Worm (Caenorhabditis elegans): ENCODE measurements around the gene nfya-1.

Gene nfya-1

ce11 chrX:11946788-11947463 is at the start of gene nfya-1:
TSS of gene nfya-1 (minus strand) at chrX:11946838.
- TF ChIP-seq sox-4 (tag; optimal IDR thresholded peaks at IDR 0.05) (no peak), C08G9.2 (tag; optimal IDR thresholded peaks at IDR 0.05) (no peak), ceh-6 (GFP tag; optimal IDR thresholded peaks at IDR 0.05) (no peak), pha-2 (tag; optimal IDR thresholded peaks at IDR 0.05) (no peak), lin-11 (tag; optimal IDR thresholded peaks at IDR 0.05) (no peak), F13H6.1 (tag; optimal IDR thresholded peaks at IDR 0.05) (no peak), hlh-8 (tag; optimal IDR thresholded peaks at IDR 0.05) (no peak), unc-55 (GFP tag; optimal IDR thresholded peaks at IDR 0.05) (no peak), fkh-6 (tag; optimal IDR thresholded peaks at IDR 0.05) (no peak), gmeb-2 (tag; optimal IDR thresholded peaks at IDR 0.05) (no peak), syd-9 (tag; optimal IDR thresholded peaks at IDR 0.05) (no peak), ceh-31 (tag; optimal IDR thresholded peaks at IDR 0.05) (peak; percentile 37), ceh-14 (tag; optimal IDR thresholded peaks at IDR 0.05) (no peak), ceh-22 (tag; optimal IDR thresholded peaks at IDR 0.05) (no peak), ttx-3 (tag; optimal IDR thresholded peaks at IDR 0.05) (no peak), T23F11.4 (GFP tag; optimal IDR thresholded peaks at IDR 0.05) (no peak), sdc-2 (tag; optimal IDR thresholded peaks at IDR 0.05) (peak; percentile 71), ceh-9 (tag; optimal IDR thresholded peaks at IDR 0.05) (no peak), unc-86 (tag; optimal IDR thresholded peaks at IDR 0.05) (no peak), hlh-6 (tag; optimal IDR thresholded peaks at IDR 0.05) (no peak), K02D7.2 (tag; optimal IDR thresholded peaks at IDR 0.05) (no peak), tbx-2 (tag; optimal IDR thresholded peaks at IDR 0.05) (peak; percentile 1), sox-2 (GFP tag; IDR thresholded peaks at IDR 0.05) (no peak), nhr-232 (tag; optimal IDR thresholded peaks at IDR 0.05) (no peak), ceh-48 (tag; optimal IDR thresholded peaks at IDR 0.05) (peak; percentile 84), pat-9 (tag; optimal IDR thresholded peaks at IDR 0.05) (no peak), ets-4 (tag; optimal IDR thresholded peaks at IDR 0.05) (no peak), unc-42 (tag; optimal IDR thresholded peaks at IDR 0.05) (peak; percentile 3), pros-1 (tag; optimal IDR thresholded peaks at IDR 0.05) (no peak), C38D4.7 (GFP tag; optimal IDR thresholded peaks at IDR 0.05) (no peak), nfya-1 (tag; optimal IDR thresholded peaks at IDR 0.05) (no peak), rnt-1 (tag; optimal IDR thresholded peaks at IDR 0.05) (peak; percentile 30), fkh-10 (GFP tag; optimal IDR thresholded peaks at IDR 0.05) (no peak), odd-2 (tag; optimal IDR thresholded peaks at IDR 0.05) (no peak), zip-5 (tag; optimal IDR thresholded peaks at IDR 0.05) (no peak), ztf-16 (tag; optimal IDR thresholded peaks at IDR 0.05) (no peak)

ce11 chrX:11994484-11994883 is 47.8 kb upstream of the nfya-1 start, which contains the start of gene C49F5.7:
TSS of gene C49F5.7 (plus strand) at chrX:11994784.
- TF ChIP-seq ref-2 (tag; optimal IDR thresholded peaks at IDR 0.05) (no peak), madf-2 (tag; optimal IDR thresholded peaks at IDR 0.05) (no peak), ceh-6 (GFP tag; optimal IDR thresholded peaks at IDR 0.05) (no peak), ceh-31 (tag; optimal IDR thresholded peaks at IDR 0.05) (no peak), ceh-45 (GFP tag; IDR thresholded peaks at IDR 0.05) (no peak), tbx-7 (tag; optimal IDR thresholded peaks at IDR 0.05) (no peak), gmeb-2 (tag; optimal IDR thresholded peaks at IDR 0.05) (no peak), Y22D7AL.16 (tag; optimal IDR thresholded peaks at IDR 0.05) (no peak), fax-1 (tag; optimal IDR thresholded peaks at IDR 0.05) (no peak), ets-4 (tag; optimal IDR thresholded peaks at IDR 0.05) (no peak), unc-42 (tag; optimal IDR thresholded peaks at IDR 0.05) (no peak), pqm-1 (tag; optimal IDR thresholded peaks at IDR 0.05) (no peak), lin-11 (tag; optimal IDR thresholded peaks at IDR 0.05) (no peak), pat-9 (tag; optimal IDR thresholded peaks at IDR 0.05) (no peak), ztf-16 (tag; optimal IDR thresholded peaks at IDR 0.05) (no peak), ttx-3 (tag; optimal IDR thresholded peaks at IDR 0.05) (no peak)

Data from whole organism, late embryonic.